Worm (Caenorhabditis elegans): ENCODE results near the gene dnj-19.

ce11 chrV:5484866-5485265 is 19.8 kb downstream of the dnj-19 start, which contains the start of gene srg-65:
- TF ChIP-seq efl-1 (GFP tag; optimal IDR thresholded peaks at IDR 0.05) (no peak), ets-4 (GFP tag; optimal IDR thresholded peaks at IDR 0.05) (no peak), F57C9.4 (tag; optimal IDR thresholded peaks at IDR 0.05) (no peak), nhr-90 (tag; optimal IDR thresholded peaks at IDR 0.05) (no peak), ztf-28 (GFP tag; IDR thresholded peaks at IDR 0.05) (no peak), ceh-58 (GFP tag; IDR thresholded peaks at IDR 0.05) (no peak), Y53F4B.3 (GFP tag; IDR thresholded peaks at IDR 0.05) (no peak), ztf-18 (tag; optimal IDR thresholded peaks at IDR 0.05) (no peak), hsf-1 (GFP tag; IDR thresholded peaks at IDR 0.05) (no peak), hlh-12 (tag; optimal IDR thresholded peaks at IDR 0.05) (no peak), F23B12.7 (tag; optimal IDR thresholded peaks at IDR 0.05; ENCODE audit: insufficient read depth) (no peak), C06A6.2 (GFP tag; conservative IDR thresholded peaks at IDR 0.05) (no peak)
